Worm (Caenorhabditis elegans) whole organism, L1 larva: ENCODE results near the gene C36B7.6.

ENCODE experiments used
- ceh-63 ChIP-seq: fragments of 200-800 bp; sonication (Bioruptor generic); optimal IDR thresholded peaks from 2 replicates; lab custom pipeline; 2018; ENCODE audit warnings: mild to moderate bottlenecking, missing genetic modification characterization, missing compliant biosample characterization
- ces-1 ChIP-seq: fragments of 150-350 bp; optimal IDR thresholded peaks from 2 replicates; lab custom pipeline; 2014; ENCODE audit warnings: missing biosample characterization, missing genetic modification reagents, missing genetic modification characterization
- elt-2 ChIP-seq: sonication (generic microtip); optimal IDR thresholded peaks from 2 replicates; lab custom pipeline; 2016; ENCODE audit warnings: missing genetic modification characterization, mild to moderate bottlenecking, inconsistent platforms, missing compliant biosample characterization, missing genetic modification reagents
- hlh-4 ChIP-seq: sonication (generic microtip); optimal IDR thresholded peaks from 2 replicates; lab custom pipeline; 2016; ENCODE audit warnings: mild to moderate bottlenecking, missing genetic modification characterization, missing compliant biosample characterization
- jun-1 ChIP-seq: fragments of 150-350 bp; optimal IDR thresholded peaks from 2 replicates; lab custom pipeline; 2014; ENCODE audit warnings: missing biosample characterization, missing genetic modification reagents, missing genetic modification characterization
- lin-15B ChIP-seq: fragments of 150-350 bp; sonication (generic microtip); optimal IDR thresholded peaks from 3 replicates; lab custom pipeline; 2014; ENCODE audit warnings: missing biosample characterization, missing genetic modification characterization
- lin-39 ChIP-seq: fragments of 150-350 bp; optimal IDR thresholded peaks from 2 replicates; lab custom pipeline; 2014; ENCODE audit warnings: missing biosample characterization, missing genetic modification reagents, missing genetic modification characterization
- nhr-237 ChIP-seq: fragments of 150-350 bp; optimal IDR thresholded peaks from 2 replicates; lab custom pipeline; 2014; ENCODE audit warnings: missing biosample characterization, missing genetic modification characterization
- pqm-1 ChIP-seq: sonication (generic microtip); optimal IDR thresholded peaks from 3 replicates; lab custom pipeline; 2017; ENCODE audit warnings: missing biosample characterization, missing genetic modification characterization
- snpc-4 ChIP-seq: fragments of 150-350 bp; optimal IDR thresholded peaks from 2 replicates; lab custom pipeline; 2014; ENCODE audit warnings: missing biosample characterization, missing genetic modification characterization
- tlp-1 ChIP-seq: fragments of 150-350 bp; optimal IDR thresholded peaks from 2 replicates; lab custom pipeline; 2014; ENCODE audit warnings: missing biosample characterization, missing genetic modification characterization
- unc-62 ChIP-seq: fragments of 150-350 bp; optimal IDR thresholded peaks from 2 replicates; lab custom pipeline; 2014; ENCODE audit warnings: missing biosample characterization, missing genetic modification reagents, missing genetic modification characterization

ce11 chrX:7063236-7063635 lies 36.9 kb downstream of the C36B7.6 start, which contains the start of gene B0403.3:
- TF ChIP-seq unc-62 (GFP tag; lab: Kevin White, UChicago), result no peak
- TF ChIP-seq tlp-1 (tag; lab: Kevin White, UChicago), result no peak
- TF ChIP-seq nhr-237, result no peak
- TF ChIP-seq ceh-63 (GFP tag; lab: Kevin White, UChicago), result no peak
- TF ChIP-seq elt-2, result no peak
- no peak for TF ChIP-seq jun-1 (tag; lab: Kevin White, UChicago)
- TF ChIP-seq hlh-4 (tag; lab: Kevin White, UChicago), result no peak
- TF ChIP-seq lin-15B (tag; lab: Kevin White, UChicago), result no peak
- no peak for TF ChIP-seq pqm-1
- TF ChIP-seq snpc-4 (tag; lab: Kevin White, UChicago), result no peak
- no peak for TF ChIP-seq lin-39 (tag; lab: Kevin White, UChicago)
- no peak for TF ChIP-seq ces-1
